Fruit fly (Drosophila melanogaster) whole organism, pupa: ENCODE results near the gene Rbp6.

Experiments
- CG13204 ChIP-seq: fragments of 200-800 bp; sonication (Bioruptor generic); optimal IDR thresholded peaks from 2 replicates; lab custom pipeline; 2018; ENCODE audit warnings: missing biosample characterization, mild to moderate bottlenecking, missing genetic modification characterization, moderate library complexity
- CG4496 ChIP-seq: fragments of 200-800 bp; sonication (Bioruptor generic); IDR thresholded peaks from 3 replicates; pipeline ENCODE4 v1.3.6; 2022; ENCODE audit warnings: missing biosample characterization, missing genetic modification characterization
- EcR ChIP-seq: fragments of 200-800 bp; sonication (Bioruptor generic); optimal IDR thresholded peaks from 3 replicates; lab custom pipeline; 2019; ENCODE audit warnings: missing biosample characterization, missing genetic modification characterization, mild to moderate bottlenecking, moderate library complexity, missing genetic modification reagents
- Pif1A ChIP-seq: fragments of 200-800 bp; sonication (Bioruptor generic); optimal IDR thresholded peaks from 3 replicates; lab custom pipeline; 2016; ENCODE audit warnings: missing biosample characterization, missing genetic modification characterization
- Pif1B ChIP-seq: fragments of 200-800 bp; sonication (Bioruptor generic); optimal IDR thresholded peaks from 3 replicates; lab custom pipeline; 2016; ENCODE audit warnings: missing biosample characterization, missing genetic modification characterization

- TF ChIP-seq EcR (GFP tag; lab: Kevin White, UChicago) (no peak), Pif1A (no peak), CG13204 (GFP tag; lab: Kevin White, UChicago) (no peak), CG4496 (GFP tag; lab: Robert Waterston, UW) (no peak), Pif1B (GFP tag; lab: Kevin White, UChicago) (no peak)
These were observed 28.6 kb downstream of the Rbp6 start for dm6 chr3L:17209402-17209801.
